Worm (Caenorhabditis elegans) whole organism, L2 larva: Measurements from ENCODE around the gene C47A10.12.

Experiments
- C34F6.9 ChIP-seq: fragments of 150-350 bp; optimal IDR thresholded peaks from 2 replicates; lab custom pipeline; 2014; ENCODE audit warnings: missing biosample characterization, missing genetic modification characterization
- F13H6.1 ChIP-seq: sonication (generic microtip); optimal IDR thresholded peaks from 2 replicates; lab custom pipeline; 2016; ENCODE audit warnings: missing genetic modification characterization, missing compliant biosample characterization
- R02D3.7 ChIP-seq: fragments of 150-350 bp; optimal IDR thresholded peaks from 2 replicates; lab custom pipeline; 2014; ENCODE audit warnings: missing biosample characterization, missing genetic modification characterization
- Y55F3AM.14 ChIP-seq: fragments of 200-800 bp; sonication (Bioruptor generic); optimal IDR thresholded peaks from 2 replicates; lab custom pipeline; 2018; ENCODE audit warnings: mild to moderate bottlenecking, missing genetic modification characterization, missing compliant biosample characterization
- ZK546.5 ChIP-seq: sonication (generic microtip); optimal IDR thresholded peaks from 2 replicates; lab custom pipeline; 2017; ENCODE audit warnings: missing biosample characterization, missing genetic modification characterization
- aly-2 ChIP-seq: fragments of 150-350 bp; optimal IDR thresholded peaks from 2 replicates; lab custom pipeline; 2014; ENCODE audit warnings: missing biosample characterization, missing genetic modification characterization
- blmp-1 ChIP-seq: sonication (generic microtip); optimal IDR thresholded peaks from 2 replicates; lab custom pipeline; 2017; ENCODE audit warnings: missing genetic modification characterization, mild to moderate bottlenecking, missing compliant biosample characterization, antibody characterized with exemption, moderate library complexity; ENCODE audit not compliant: insufficient read depth
- crh-2 ChIP-seq: sonication (generic microtip); optimal IDR thresholded peaks from 2 replicates; lab custom pipeline; 2017; ENCODE audit warnings: missing biosample characterization, missing genetic modification characterization
- dmd-4 ChIP-seq: sonication (generic microtip); optimal IDR thresholded peaks from 2 replicates; lab custom pipeline; 2017; ENCODE audit warnings: missing biosample characterization, missing genetic modification characterization
- elt-1 ChIP-seq: fragments of 150-350 bp; optimal IDR thresholded peaks from 2 replicates; lab custom pipeline; 2014; ENCODE audit warnings: missing biosample characterization, missing genetic modification characterization
- elt-3 ChIP-seq: sonication (generic microtip); optimal IDR thresholded peaks from 2 replicates; lab custom pipeline; 2017; ENCODE audit warnings: missing biosample characterization, missing genetic modification characterization
- fos-1 ChIP-seq: fragments of 150-350 bp; optimal IDR thresholded peaks from 2 replicates; lab custom pipeline; 2014; ENCODE audit warnings: missing biosample characterization, missing genetic modification characterization
- lin-11 ChIP-seq: fragments of 150-350 bp; sonication (generic microtip); optimal IDR thresholded peaks from 2 replicates; lab custom pipeline; 2014; ENCODE audit warnings: missing biosample characterization, missing genetic modification characterization, inconsistent platforms, mixed read lengths
- lin-13 ChIP-seq: fragments of 150-350 bp; optimal IDR thresholded peaks from 2 replicates; lab custom pipeline; 2014; ENCODE audit warnings: missing biosample characterization, missing genetic modification reagents, missing genetic modification characterization
- lin-39 ChIP-seq: fragments of 150-350 bp; optimal IDR thresholded peaks from 2 replicates; lab custom pipeline; 2014; ENCODE audit warnings: missing biosample characterization, missing genetic modification reagents, missing genetic modification characterization
- mab-5 ChIP-seq: fragments of 150-350 bp; optimal IDR thresholded peaks from 2 replicates; lab custom pipeline; 2014; ENCODE audit warnings: missing biosample characterization, missing genetic modification characterization
- nhr-10 ChIP-seq: sonication (generic microtip); optimal IDR thresholded peaks from 2 replicates; lab custom pipeline; 2017; ENCODE audit warnings: missing biosample characterization, missing genetic modification characterization
- nhr-129 ChIP-seq: fragments of 150-350 bp; optimal IDR thresholded peaks from 2 replicates; lab custom pipeline; 2014; ENCODE audit warnings: missing biosample characterization, missing genetic modification characterization
- nhr-21 ChIP-seq: fragments of 150-350 bp; optimal IDR thresholded peaks from 2 replicates; lab custom pipeline; 2014; ENCODE audit warnings: missing biosample characterization, missing genetic modification characterization
- nhr-237 ChIP-seq: fragments of 150-350 bp; optimal IDR thresholded peaks from 2 replicates; lab custom pipeline; 2014; ENCODE audit warnings: missing biosample characterization, missing genetic modification characterization
- nhr-25 ChIP-seq: fragments of 150-350 bp; sonication (generic microtip); optimal IDR thresholded peaks from 3 replicates; lab custom pipeline; 2014; ENCODE audit warnings: missing biosample characterization, missing genetic modification characterization
- nhr-6 ChIP-seq: fragments of 150-350 bp; optimal IDR thresholded peaks from 2 replicates; lab custom pipeline; 2014; ENCODE audit warnings: missing biosample characterization, missing genetic modification characterization
- nhr-77 ChIP-seq: fragments of 150-350 bp; optimal IDR thresholded peaks from 2 replicates; lab custom pipeline; 2014; ENCODE audit warnings: missing biosample characterization, missing genetic modification characterization
- peb-1 ChIP-seq: fragments of 150-350 bp; optimal IDR thresholded peaks from 2 replicates; lab custom pipeline; 2014; ENCODE audit warnings: missing biosample characterization, missing genetic modification characterization
- sem-4 ChIP-seq: fragments of 150-350 bp; optimal IDR thresholded peaks from 2 replicates; lab custom pipeline; 2014; ENCODE audit warnings: missing biosample characterization, missing genetic modification reagents, missing genetic modification characterization
- unc-39 ChIP-seq: fragments of 150-350 bp; optimal IDR thresholded peaks from 2 replicates; lab custom pipeline; 2014; ENCODE audit warnings: missing biosample characterization, missing genetic modification characterization
- unc-55 ChIP-seq: fragments of 150-350 bp; sonication (generic microtip); optimal IDR thresholded peaks from 3 replicates; lab custom pipeline; 2014; ENCODE audit warnings: missing biosample characterization, missing genetic modification reagents, missing genetic modification characterization
- zag-1 ChIP-seq: fragments of 150-350 bp; optimal IDR thresholded peaks from 2 replicates; lab custom pipeline; 2014; ENCODE audit warnings: missing biosample characterization, missing genetic modification characterization
- ztf-11 ChIP-seq: sonication (generic microtip); optimal IDR thresholded peaks from 2 replicates; lab custom pipeline; 2017; ENCODE audit warnings: missing biosample characterization, missing genetic modification characterization
- ztf-4 ChIP-seq: fragments of 150-350 bp; optimal IDR thresholded peaks from 2 replicates; lab custom pipeline; 2014; ENCODE audit warnings: missing biosample characterization, missing genetic modification characterization

C47A10.12 gene

DNA sequence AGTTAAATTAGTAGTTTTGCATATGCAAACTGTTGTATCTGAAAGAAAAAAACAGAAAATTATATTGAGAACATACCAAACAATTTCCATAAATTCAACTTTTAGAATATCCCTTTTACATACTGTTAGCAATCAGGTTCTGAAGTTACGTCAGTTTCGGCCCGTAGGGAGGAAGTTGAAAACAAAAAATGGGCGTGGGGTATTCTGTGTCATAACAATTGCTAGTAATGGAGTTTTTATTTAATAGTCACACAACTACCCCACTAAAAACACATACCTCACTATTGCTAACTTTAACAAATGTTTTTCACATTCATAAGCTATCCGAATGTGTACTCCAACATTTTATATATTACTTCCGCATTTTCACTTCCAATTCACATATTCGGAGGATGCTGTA is 44.1 kb downstream of the C47A10.12 start, which contains the start of gene srh-300:
srh-300 (plus strand) TSS at position 301 of the 400 bp plus-strand sequence.
- TF ChIP-seq ZK546.5 (no peak), crh-2 (tag; lab: Kevin White, UChicago) (no peak), sem-4 (tag; lab: Kevin White, UChicago) (no peak), nhr-77 (tag; lab: Kevin White, UChicago) (no peak), lin-11 (no peak), nhr-6 (no peak)

DNA sequence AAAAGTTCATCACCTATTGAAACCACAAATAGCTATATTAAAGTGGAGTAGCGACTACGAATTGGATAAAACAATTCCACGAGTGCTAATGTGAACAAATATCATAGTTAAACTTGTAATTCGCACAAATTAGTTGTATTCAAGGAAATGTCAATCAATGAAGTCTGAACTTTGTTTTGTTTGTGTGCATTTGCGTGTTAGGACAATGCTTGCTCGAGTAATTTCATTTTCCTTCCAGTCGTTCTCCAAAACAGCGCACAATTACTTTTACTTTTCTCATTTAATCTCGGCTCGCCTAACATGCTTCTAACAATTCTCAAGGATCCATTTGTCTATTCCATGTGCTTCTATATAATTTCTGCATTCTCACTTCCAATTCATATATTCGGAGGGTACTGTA is 46.9 kb downstream of the C47A10.12 start, which contains the start of gene srh-301:
srh-301 (plus strand) TSS at position 301 of the 400 bp plus-strand sequence.
- no peak for TF ChIP-seq ztf-11
- no peak for TF ChIP-seq peb-1
- no peak for TF ChIP-seq Y55F3AM.14 (GFP tag; lab: Kevin White, UChicago)
- no peak for TF ChIP-seq fos-1
- no peak for TF ChIP-seq nhr-129 (tag; lab: Kevin White, UChicago)
- no peak for TF ChIP-seq C34F6.9
- TF ChIP-seq blmp-1: no peak
- no peak for TF ChIP-seq nhr-237 (tag; lab: Kevin White, UChicago)
- TF ChIP-seq crh-2 (tag; lab: Kevin White, UChicago): no peak
- no peak for TF ChIP-seq nhr-25 (tag; lab: Kevin White, UChicago)
- no peak for TF ChIP-seq F13H6.1 (tag; lab: Kevin White, UChicago)
- no peak for TF ChIP-seq lin-39
- TF ChIP-seq zag-1 (tag; lab: Kevin White, UChicago): no peak
- TF ChIP-seq dmd-4 (tag; lab: Kevin White, UChicago): no peak

DNA sequence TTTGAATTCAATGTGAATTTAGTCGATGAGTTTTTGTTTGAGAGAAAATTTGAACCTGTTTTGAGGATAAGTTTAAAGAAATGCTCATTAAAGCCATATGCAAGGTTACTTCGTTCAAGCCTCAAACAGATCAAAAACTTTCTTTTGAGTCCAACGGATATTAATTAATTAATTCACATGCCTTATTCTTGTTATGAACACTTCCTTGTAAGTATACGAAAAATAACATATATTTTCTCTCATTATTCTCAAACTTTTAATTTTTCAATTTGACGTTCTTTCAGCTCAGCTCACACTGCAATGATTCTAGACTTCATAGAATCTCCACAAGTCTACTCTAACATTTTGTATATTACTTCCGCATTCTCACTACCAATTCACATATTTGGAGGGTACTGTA is 50.6 kb downstream of the C47A10.12 start, which contains the start of gene srh-304:
srh-304 (plus strand) TSS at position 301 of the 400 bp plus-strand sequence.
- TF ChIP-seq nhr-77 (tag; lab: Kevin White, UChicago): no peak
- no peak for TF ChIP-seq ztf-4 (tag; lab: Kevin White, UChicago)
- no peak for TF ChIP-seq mab-5 (tag; lab: Kevin White, UChicago)
- TF ChIP-seq nhr-10: no peak
- no peak for TF ChIP-seq dmd-4 (tag; lab: Kevin White, UChicago)
- no peak for TF ChIP-seq F13H6.1 (tag; lab: Kevin White, UChicago)
- TF ChIP-seq aly-2 (tag; lab: Kevin White, UChicago): no peak
- TF ChIP-seq nhr-21: no peak
- TF ChIP-seq crh-2 (tag; lab: Kevin White, UChicago): no peak
- TF ChIP-seq nhr-129 (tag; lab: Kevin White, UChicago): no peak
- no peak for TF ChIP-seq lin-39
- no peak for TF ChIP-seq C34F6.9
- TF ChIP-seq lin-13: no peak
- TF ChIP-seq elt-1 (tag; lab: Kevin White, UChicago): no peak
- TF ChIP-seq blmp-1: no peak
- no peak for TF ChIP-seq R02D3.7 (tag; lab: Kevin White, UChicago)
- TF ChIP-seq unc-55 (GFP tag; lab: Kevin White, UChicago): no peak
- no peak for TF ChIP-seq unc-39
- no peak for TF ChIP-seq peb-1
- TF ChIP-seq elt-3 (tag; lab: Kevin White, UChicago): no peak
